Worm (Caenorhabditis elegans): Measurements from ENCODE around the gene abcx-1.

ce11 chrII:6528629-6529028, 3.3 kb upstream of the abcx-1 start, which contains the start of gene C56E6.4:
- TF ChIP-seq pha-4 (tag; optimal IDR thresholded peaks at IDR 0.05) (no peak), ama-1 (optimal IDR thresholded peaks at IDR 0.05) (no peak), ceh-82 (tag; optimal IDR thresholded peaks at IDR 0.05) (no peak), nhr-76 (tag; optimal IDR thresholded peaks at IDR 0.05) (no peak), nhr-77 (tag; optimal IDR thresholded peaks at IDR 0.05) (no peak), elt-1 (tag; optimal IDR thresholded peaks at IDR 0.05) (no peak), fos-1 (tag; optimal IDR thresholded peaks at IDR 0.05) (no peak), ceh-16 (tag; optimal IDR thresholded peaks at IDR 0.05) (no peak), egl-27 (tag; optimal IDR thresholded peaks at IDR 0.05) (no peak)
